Fruit fly (Drosophila melanogaster) whole organism, embryonic: ENCODE results near the gene Desat2.

Experiments used
- CG10147 ChIP-seq: fragments of 200-800 bp; sonication (Bioruptor generic); optimal IDR thresholded peaks from 2 replicates; lab custom pipeline; 2019; ENCODE audit warnings: missing biosample characterization, mild to moderate bottlenecking, missing genetic modification characterization, moderate library complexity
- CG15269 ChIP-seq: fragments of 200-800 bp; sonication (Bioruptor generic); optimal IDR thresholded peaks from 2 replicates; lab custom pipeline; 2018; ENCODE audit warnings: missing biosample characterization, mild to moderate bottlenecking, missing genetic modification characterization, moderate library complexity
- CG15696 ChIP-seq: fragments of 200-800 bp; sonication (Bioruptor generic); optimal IDR thresholded peaks from 2 replicates; lab custom pipeline; 2019; ENCODE audit warnings: missing biosample characterization, mild to moderate bottlenecking, missing genetic modification characterization, moderate library complexity
- CG17186 ChIP-seq: fragments of 200-800 bp; sonication (Bioruptor generic); optimal IDR thresholded peaks from 3 replicates; lab custom pipeline; 2017; ENCODE audit warnings: missing biosample characterization, missing genetic modification reagents, missing genetic modification characterization
- CG1792 ChIP-seq: fragments of 200-800 bp; sonication (Bioruptor generic); optimal IDR thresholded peaks from 2 replicates; lab custom pipeline; 2016; ENCODE audit warnings: missing biosample characterization, missing genetic modification characterization
- CG18599 ChIP-seq: fragments of 200-800 bp; sonication (Bioruptor generic); optimal IDR thresholded peaks from 3 replicates; lab custom pipeline; 2017; ENCODE audit warnings: missing biosample characterization, missing genetic modification characterization, mild to moderate bottlenecking, moderate library complexity, missing genetic modification reagents
- CG2678 ChIP-seq: fragments of 200-800 bp; sonication (Bioruptor generic); optimal IDR thresholded peaks from 3 replicates; lab custom pipeline; 2019; ENCODE audit warnings: missing biosample characterization, mild to moderate bottlenecking, missing genetic modification characterization, moderate library complexity
- CG30020 ChIP-seq: fragments of 200-800 bp; optimal IDR thresholded peaks from 2 replicates; lab custom pipeline; 2019; ENCODE audit warnings: missing biosample characterization, mild to moderate bottlenecking, missing genetic modification characterization, moderate library complexity
- CG33213 ChIP-seq: fragments of 200-800 bp; sonication (Bioruptor generic); optimal IDR thresholded peaks from 3 replicates; lab custom pipeline; 2016; ENCODE audit warnings: missing biosample characterization, missing genetic modification characterization
- CG3407 ChIP-seq: fragments of 200-800 bp; sonication (Bioruptor generic); optimal IDR thresholded peaks from 2 replicates; lab custom pipeline; 2018; ENCODE audit warnings: missing biosample characterization, mild to moderate bottlenecking, missing genetic modification characterization
- CG34422 ChIP-seq: fragments of 200-800 bp; sonication (Bioruptor generic); IDR thresholded peaks from 3 replicates; pipeline ENCODE4 v1.3.6; 2022; ENCODE audit warnings: missing biosample characterization, missing genetic modification characterization
- CG4854 ChIP-seq: fragments of 200-800 bp; sonication (Bioruptor generic); optimal IDR thresholded peaks from 2 replicates; lab custom pipeline; 2016; ENCODE audit warnings: missing biosample characterization, missing genetic modification characterization, inconsistent platforms
- CG6175 ChIP-seq: fragments of 200-800 bp; sonication (Bioruptor generic); IDR thresholded peaks from 3 replicates; pipeline ENCODE4 v1.3.6; 2022; ENCODE audit warnings: missing biosample characterization, missing genetic modification characterization
- CG6689 ChIP-seq: fragments of 200-800 bp; sonication (Bioruptor generic); IDR thresholded peaks from 2 replicates; pipeline ENCODE4 v1.3.6; 2022; ENCODE audit warnings: missing biosample characterization, missing genetic modification characterization
- CG8281 ChIP-seq: fragments of 200-800 bp; sonication (Bioruptor generic); optimal IDR thresholded peaks from 2 replicates; lab custom pipeline; 2018; ENCODE audit warnings: missing biosample characterization, mild to moderate bottlenecking, missing genetic modification characterization, moderate library complexity
- CG8478 ChIP-seq: fragments of >200 bp; optimal IDR thresholded peaks from 2 replicates; lab custom pipeline; 2018
- CG9876 ChIP-seq: fragments of 200-800 bp; sonication (Bioruptor generic); optimal IDR thresholded peaks from 2 replicates; lab custom pipeline; 2016; ENCODE audit warnings: missing biosample characterization, missing genetic modification characterization
- CHES-1-like ChIP-seq: fragments of 200-800 bp; sonication (Bioruptor generic); optimal IDR thresholded peaks from 2 replicates; lab custom pipeline; 2016; ENCODE audit warnings: missing biosample characterization, missing genetic modification characterization
- Doc3 ChIP-seq: fragments of 200-800 bp; sonication (Bioruptor generic); IDR thresholded peaks from 3 replicates; pipeline ENCODE4 v1.3.6; 2022; ENCODE audit warnings: missing biosample characterization, missing genetic modification characterization; ENCODE audit not compliant: partially characterized antibody
- Ets97D ChIP-seq: fragments of 200-800 bp; sonication (Bioruptor generic); optimal IDR thresholded peaks from 3 replicates; lab custom pipeline; 2016; ENCODE audit warnings: missing biosample characterization, missing genetic modification characterization
- GATAe ChIP-seq: fragments of 200-800 bp; sonication (Bioruptor generic); conservative IDR thresholded peaks from 2 replicates; pipeline ENCODE4 v1.3.6; 2022; ENCODE audit warnings: missing biosample characterization, missing genetic modification characterization
- Hr78 ChIP-seq, 2 experiments: fragments of 200-800 bp in 1 of 2; fragments of >200 bp in 1 of 2; sonication (Bioruptor generic) in 1 of 2; optimal IDR thresholded peaks; 2 replicates each; lab custom pipeline; 2017 to 2019; ENCODE audit warnings: missing biosample characterization in 2 of 2, missing genetic modification characterization in 2 of 2, mild to moderate bottlenecking in 1 of 2, moderate library complexity in 1 of 2
- Meics ChIP-seq: fragments of 200-800 bp; sonication (Bioruptor generic); optimal IDR thresholded peaks from 2 replicates; lab custom pipeline; 2017; ENCODE audit warnings: missing biosample characterization, mild to moderate bottlenecking, missing genetic modification characterization
- NK7.1 ChIP-seq: fragments of 200-800 bp; sonication (Bioruptor generic); optimal IDR thresholded peaks from 3 replicates; lab custom pipeline; 2016; ENCODE audit warnings: missing biosample characterization, missing genetic modification characterization
- Nf-YC ChIP-seq: fragments of 200-800 bp; optimal IDR thresholded peaks from 3 replicates; lab custom pipeline; 2019; ENCODE audit warnings: missing biosample characterization, mild to moderate bottlenecking, missing genetic modification characterization, moderate library complexity
- Pdp1 ChIP-seq, 2 experiments: fragments of 200-800 bp; sonication (Bioruptor generic); optimal IDR thresholded peaks; 3 replicates each; lab custom pipeline; 2016; ENCODE audit warnings: missing biosample characterization in 2 of 2, missing genetic modification characterization in 2 of 2, mild to moderate bottlenecking in 1 of 2, moderate library complexity in 1 of 2
- Spps ChIP-seq: fragments of 200-800 bp; sonication (Bioruptor generic); optimal IDR thresholded peaks from 2 replicates; lab custom pipeline; 2018; ENCODE audit warnings: missing biosample characterization, mild to moderate bottlenecking, missing genetic modification characterization
- aop ChIP-seq: fragments of 200-800 bp; sonication (Bioruptor generic); IDR thresholded peaks from 2 replicates; pipeline ENCODE4 v1.3.6; 2022; ENCODE audit warnings: missing biosample characterization, missing genetic modification characterization
- ap ChIP-seq: fragments of 200-800 bp; sonication (Bioruptor generic); IDR thresholded peaks from 2 replicates; pipeline ENCODE4 v1.3.6; 2022; ENCODE audit warnings: missing biosample characterization, missing genetic modification characterization
- bbx ChIP-seq: fragments of 200-800 bp; sonication (Bioruptor generic); IDR thresholded peaks from 2 replicates; pipeline ENCODE4 v1.3.6; 2022; ENCODE audit warnings: missing biosample characterization, missing genetic modification characterization; ENCODE audit not compliant: partially characterized antibody
- cato ChIP-seq: fragments of 200-800 bp; sonication (Bioruptor generic); optimal IDR thresholded peaks from 2 replicates; lab custom pipeline; 2016; ENCODE audit warnings: missing biosample characterization, missing genetic modification characterization, borderline replicate concordance
- ci ChIP-seq: fragments of 200-800 bp; sonication (Bioruptor generic); IDR thresholded peaks from 3 replicates; pipeline ENCODE4 v1.3.6; 2022; ENCODE audit warnings: missing biosample characterization, missing genetic modification characterization
- crc ChIP-seq: fragments of 200-800 bp; sonication (Bioruptor generic); optimal IDR thresholded peaks from 2 replicates; lab custom pipeline; 2016; ENCODE audit warnings: missing biosample characterization, missing genetic modification characterization
- dmrt11E ChIP-seq: fragments of 200-800 bp; sonication (Bioruptor generic); optimal IDR thresholded peaks from 3 replicates; lab custom pipeline; 2018; ENCODE audit warnings: missing biosample characterization, mild to moderate bottlenecking, missing genetic modification characterization, moderate library complexity
- esg ChIP-seq: fragments of 200-800 bp; sonication (Bioruptor generic); conservative IDR thresholded peaks from 2 replicates; pipeline ENCODE4 v1.3.6; 2022; ENCODE audit warnings: missing biosample characterization, missing genetic modification characterization
- ewg ChIP-seq: fragments of 200-800 bp; sonication (Bioruptor generic); optimal IDR thresholded peaks from 3 replicates; lab custom pipeline; 2017; ENCODE audit warnings: mild to moderate bottlenecking, missing biosample characterization, missing genetic modification reagents, missing genetic modification characterization
- gcm ChIP-seq: fragments of 200-800 bp; sonication (Bioruptor generic); optimal IDR thresholded peaks from 2 replicates; lab custom pipeline; 2019; ENCODE audit warnings: missing biosample characterization, mild to moderate bottlenecking, missing genetic modification characterization, moderate library complexity
- gro ChIP-seq: fragments of 200-800 bp; sonication (Bioruptor generic); optimal IDR thresholded peaks from 2 replicates; lab custom pipeline; 2016; ENCODE audit warnings: missing biosample characterization, missing genetic modification characterization
- jumu ChIP-seq: fragments of 200-800 bp; sonication (Bioruptor generic); optimal IDR thresholded peaks from 3 replicates; lab custom pipeline; 2016; ENCODE audit warnings: missing biosample characterization, missing genetic modification characterization
- kni ChIP-seq: fragments of 200-800 bp; sonication (Bioruptor generic); optimal IDR thresholded peaks from 3 replicates; lab custom pipeline; 2017; ENCODE audit warnings: mild to moderate bottlenecking, missing biosample characterization, missing genetic modification reagents, missing genetic modification characterization
- nmo ChIP-seq: fragments of 200-800 bp; sonication (Bioruptor generic); optimal IDR thresholded peaks from 2 replicates; lab custom pipeline; 2018; ENCODE audit warnings: missing biosample characterization, mild to moderate bottlenecking, missing genetic modification characterization, moderate library complexity
- onecut ChIP-seq: fragments of 200-800 bp; sonication (Bioruptor generic); IDR thresholded peaks from 2 replicates; pipeline ENCODE4 v1.3.6; 2022; ENCODE audit warnings: missing biosample characterization, missing genetic modification characterization
- pho ChIP-seq: fragments of 200-800 bp; sonication (Bioruptor generic); optimal IDR thresholded peaks from 2 replicates; lab custom pipeline; 2016; ENCODE audit warnings: missing biosample characterization, missing genetic modification characterization
- sr ChIP-seq: fragments of 200-800 bp; sonication (Bioruptor generic); IDR thresholded peaks from 3 replicates; pipeline ENCODE4 v1.3.6; 2022; ENCODE audit warnings: missing biosample characterization, missing genetic modification characterization
- stwl ChIP-seq: fragments of 200-800 bp; sonication (Bioruptor generic); optimal IDR thresholded peaks from 3 replicates; lab custom pipeline; 2018; ENCODE audit warnings: missing biosample characterization, mild to moderate bottlenecking, missing genetic modification characterization, moderate library complexity
- tap ChIP-seq: fragments of 200-800 bp; optimal IDR thresholded peaks from 3 replicates; lab custom pipeline; 2019; ENCODE audit warnings: missing biosample characterization, mild to moderate bottlenecking, missing genetic modification characterization, moderate library complexity
- tin ChIP-seq: fragments of 200-800 bp; sonication (Bioruptor generic); optimal IDR thresholded peaks from 3 replicates; lab custom pipeline; 2016; ENCODE audit warnings: missing biosample characterization, missing genetic modification characterization
- tna ChIP-seq: fragments of 200-800 bp; sonication (Bioruptor generic); IDR thresholded peaks from 2 replicates; pipeline ENCODE4 v1.3.6; 2022; ENCODE audit warnings: missing biosample characterization, missing genetic modification characterization; ENCODE audit not compliant: partially characterized antibody
- vfl ChIP-seq: fragments of 200-800 bp; sonication (Bioruptor generic); optimal IDR thresholded peaks from 2 replicates; lab custom pipeline; 2016; ENCODE audit warnings: missing biosample characterization, missing genetic modification characterization
- zfh1 ChIP-seq: fragments of 200-800 bp; sonication (Bioruptor generic); IDR thresholded peaks from 3 replicates; pipeline ENCODE4 v1.3.6; 2022; ENCODE audit warnings: missing biosample characterization, missing genetic modification characterization

Desat2 gene

dm6 chr3R:12451888-12452514 is 16.0 kb downstream of the Desat2 start, which contains the start of gene CG5509 (continued):
- TF ChIP-seq Pdp1 (GFP tag; optimal IDR thresholded peaks at IDR 0.05; lab: Kevin White, UChicago) (peak in 1 of 2 experiments; percentile 59), Doc3 (GFP tag; lab: Robert Waterston, UW) (no peak), CG33213 (GFP tag; lab: Kevin White, UChicago) (no peak), dmrt11E (tag; lab: Kevin White, UChicago) (no peak), gcm (GFP tag; lab: Kevin White, UChicago) (no peak), CG8281 (no peak), CG17186 (no peak), Spps (tag; lab: Kevin White, UChicago) (no peak), onecut (GFP tag; lab: Robert Waterston, UW) (no peak), crc (GFP tag; lab: Kevin White, UChicago) (no peak), tap (no peak), CG6689 (GFP tag; lab: Robert Waterston, UW) (no peak), ap (GFP tag; lab: Robert Waterston, UW) (no peak), CG30020 (tag; lab: Kevin White, UChicago) (no peak), gro (GFP tag; lab: Kevin White, UChicago) (no peak), CHES-1-like (no peak), CG9876 (no peak), cato (GFP tag; lab: Kevin White, UChicago) (no peak), Meics (GFP tag; lab: Kevin White, UChicago) (no peak), Hr78 (GFP tag; optimal IDR thresholded peaks at IDR 0.05; lab: Kevin White, UChicago) (no peak), CG10147 (no peak), esg (no peak), GATAe (GFP tag; lab: Robert Waterston, UW) (no peak), CG15269 (tag; lab: Kevin White, UChicago) (no peak), jumu (GFP tag; lab: Kevin White, UChicago) (no peak), Nf-YC (tag; lab: Kevin White, UChicago) (no peak), vfl (no peak), CG3407 (GFP tag; lab: Kevin White, UChicago) (no peak), tna (GFP tag; lab: Robert Waterston, UW) (0 out of 2 replicates have a peak, but pooled peaks have one; percentile 34), CG8478 (peak; percentile 43), nmo (GFP tag; lab: Kevin White, UChicago) (no peak), CG4854 (GFP tag; lab: Kevin White, UChicago) (no peak), zfh1 (GFP tag; lab: Robert Waterston, UW) (no peak), ewg (GFP tag; lab: Kevin White, UChicago) (peak; percentile 83), CG1792 (GFP tag; lab: Kevin White, UChicago) (no peak), CG2678 (tag; lab: Kevin White, UChicago) (no peak), Ets97D (no peak), kni (GFP tag; lab: Kevin White, UChicago) (peak; percentile 36), CG34422 (peak; percentile 33; the same call in 1 of the 3 replicates), aop (GFP tag; lab: Robert Waterston, UW) (no peak), stwl (tag; lab: Kevin White, UChicago) (no peak), bbx (GFP tag; lab: Robert Waterston, UW) (peak; percentile 46; the same call in 1 of the 2 replicates), CG15696 (no peak), tin (GFP tag; lab: Kevin White, UChicago) (no peak), ci (GFP tag; lab: Robert Waterston, UW) (no peak), NK7.1 (GFP tag; lab: Kevin White, UChicago) (no peak), CG6175 (no peak), sr (GFP tag; lab: Robert Waterston, UW) (peak; percentile 46; the same call in 2 of the 3 replicates), CG18599 (no peak), pho (GFP tag; lab: Kevin White, UChicago) (no peak)
